Fruit fly (Drosophila melanogaster): ENCODE measurements around the gene CG32119.

dm6 chr3L:13249374-13249773, 872 bp upstream of the CG32119 start:
- no peak for TF ChIP-seq Fer1 (GFP tag; optimal IDR thresholded peaks at IDR 0.05)
- no peak for TF ChIP-seq CG1602 (GFP tag; optimal IDR thresholded peaks at IDR 0.05)
- TF ChIP-seq CG9817 (tag; optimal IDR thresholded peaks at IDR 0.05) = no peak
- no peak for TF ChIP-seq Ets65A (GFP tag)
- TF ChIP-seq CG7963 (GFP tag; IDR thresholded peaks at IDR 0.05; ENCODE audit: partially characterized antibody) = no peak
- TF ChIP-seq Ada2b (GFP tag; IDR thresholded peaks at IDR 0.05) = no peak
- no peak for TF ChIP-seq Lpt (GFP tag; optimal IDR thresholded peaks at IDR 0.05)
- no peak for TF ChIP-seq lov (optimal IDR thresholded peaks at IDR 0.05)
- no peak for TF ChIP-seq lov (GFP tag; IDR thresholded peaks at IDR 0.05)
- no peak for TF ChIP-seq Myb (GFP tag; optimal IDR thresholded peaks at IDR 0.05)
- no peak for TF ChIP-seq CG9215 (GFP tag; IDR thresholded peaks at IDR 0.05)

Data from whole organism, embryonic.